Worm (Caenorhabditis elegans): Measurements from ENCODE around the gene T13H5.1.

T13H5.1 gene

ce11 chrII:8449660-8450118 is 59.2 kb downstream of the T13H5.1 start, which contains the start of gene F22B5.4:
F22B5.4 (plus strand) TSS chrII:8449710.
- TF ChIP-seq ceh-16 (tag; optimal IDR thresholded peaks at IDR 0.05) (no peak), elt-2 (tag; optimal IDR thresholded peaks at IDR 0.05) (no peak), nhr-23 (tag; optimal IDR thresholded peaks at IDR 0.05) (no peak), snpc-4 (tag; optimal IDR thresholded peaks at IDR 0.05) (no peak), egl-27 (tag; optimal IDR thresholded peaks at IDR 0.05) (no peak), pqm-1 (tag; optimal IDR thresholded peaks at IDR 0.05) (peak; percentile 30), nhr-77 (tag; optimal IDR thresholded peaks at IDR 0.05) (no peak), pha-4 (tag; optimal IDR thresholded peaks at IDR 0.05) (peak; percentile 55), nfya-1 (tag; optimal IDR thresholded peaks at IDR 0.05; ENCODE audit: insufficient read depth) (no peak), mml-1 (tag; optimal IDR thresholded peaks at IDR 0.05) (no peak), jun-1 (tag; optimal IDR thresholded peaks at IDR 0.05) (peak; percentile 12), ama-1 (optimal IDR thresholded peaks at IDR 0.05) (no peak)

ce11 chrII:8446731-8447130 is 62.1 kb downstream of the T13H5.1 start, which contains the start of gene cut-3:
cut-3 (minus strand) TSS chrII:8446831.
- TF ChIP-seq unc-62 (GFP tag; optimal IDR thresholded peaks at IDR 0.05), result no peak
- no peak for TF ChIP-seq nhr-23 (tag; optimal IDR thresholded peaks at IDR 0.05)
- TF ChIP-seq nhr-237 (tag; optimal IDR thresholded peaks at IDR 0.05), result no peak
- TF ChIP-seq lsy-12 (tag; optimal IDR thresholded peaks at IDR 0.05), result no peak
- no peak for TF ChIP-seq pqm-1 (tag; optimal IDR thresholded peaks at IDR 0.05)
- TF ChIP-seq fkh-2 (tag; optimal IDR thresholded peaks at IDR 0.05), result no peak
- TF ChIP-seq fkh-10 (GFP tag; optimal IDR thresholded peaks at IDR 0.05), result no peak
- TF ChIP-seq tbx-2 (tag; optimal IDR thresholded peaks at IDR 0.05), result no peak
- TF ChIP-seq nhr-12 (tag; optimal IDR thresholded peaks at IDR 0.05), result no peak
- no peak for TF ChIP-seq elt-3 (tag; optimal IDR thresholded peaks at IDR 0.05)
- TF ChIP-seq egl-5 (tag; optimal IDR thresholded peaks at IDR 0.05), result no peak
- no peak for TF ChIP-seq mml-1 (tag; optimal IDR thresholded peaks at IDR 0.05)
- TF ChIP-seq zag-1 (tag; optimal IDR thresholded peaks at IDR 0.05), result no peak
- no peak for TF ChIP-seq fos-1 (tag; optimal IDR thresholded peaks at IDR 0.05)
- no peak for TF ChIP-seq ztf-11 (tag; optimal IDR thresholded peaks at IDR 0.05)
- TF ChIP-seq aly-2 (tag; optimal IDR thresholded peaks at IDR 0.05), result no peak

ce11 chrII:8444007-8444406 is 64.8 kb downstream of the T13H5.1 start, which contains the start of gene evl-20:
evl-20 (plus strand) TSS chrII:8444307.
- TF ChIP-seq lsy-12 (tag; optimal IDR thresholded peaks at IDR 0.05) (no peak), sea-2 (GFP tag; optimal IDR thresholded peaks at IDR 0.05) (no peak), egl-5 (tag; optimal IDR thresholded peaks at IDR 0.05) (no peak), ceh-28 (tag; optimal IDR thresholded peaks at IDR 0.05) (no peak), nhr-23 (tag; optimal IDR thresholded peaks at IDR 0.05) (no peak), nhr-76 (tag; optimal IDR thresholded peaks at IDR 0.05) (no peak), ztf-11 (tag; optimal IDR thresholded peaks at IDR 0.05) (no peak), lin-15B (tag; optimal IDR thresholded peaks at IDR 0.05) (no peak), ZK546.5 (tag; optimal IDR thresholded peaks at IDR 0.05) (no peak), jun-1 (tag; optimal IDR thresholded peaks at IDR 0.05) (no peak), ceh-9 (tag; optimal IDR thresholded peaks at IDR 0.05) (no peak), egl-27 (tag; optimal IDR thresholded peaks at IDR 0.05) (no peak), fkh-10 (GFP tag; optimal IDR thresholded peaks at IDR 0.05) (no peak), pha-4 (tag; optimal IDR thresholded peaks at IDR 0.05) (no peak), ama-1 (optimal IDR thresholded peaks at IDR 0.05) (no peak), unc-39 (tag; optimal IDR thresholded peaks at IDR 0.05) (no peak), lin-39 (tag; optimal IDR thresholded peaks at IDR 0.05) (no peak), eor-1 (tag; optimal IDR thresholded peaks at IDR 0.05) (no peak), mml-1 (tag; optimal IDR thresholded peaks at IDR 0.05) (no peak), fos-1 (tag; optimal IDR thresholded peaks at IDR 0.05) (no peak)

DNA sequence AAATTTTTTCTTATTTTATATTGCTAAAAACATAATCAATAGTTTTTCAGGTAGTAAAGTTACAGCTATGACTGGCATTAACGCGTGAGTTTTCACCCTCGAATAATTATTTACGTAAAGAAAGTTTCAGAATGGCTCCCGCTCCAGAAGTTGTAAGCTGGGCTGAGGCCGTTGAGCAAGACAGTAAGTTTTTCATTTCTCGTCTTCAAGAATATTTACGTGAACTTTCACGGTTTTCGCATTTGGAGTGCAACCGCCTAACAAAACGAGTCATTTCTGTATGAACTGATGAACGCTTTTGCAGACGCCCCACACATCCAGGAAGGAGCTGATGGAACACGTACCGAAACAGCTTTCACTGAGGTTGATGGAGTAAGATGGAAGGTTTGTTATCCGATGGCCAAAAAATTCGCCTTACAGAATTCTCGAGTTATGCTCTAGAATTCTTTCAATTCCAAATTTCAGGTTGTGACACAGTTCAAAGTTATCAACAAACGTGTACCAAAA is 66.1 kb downstream of the T13H5.1 start, which contains the start of gene eif-3.G:
Gene eif-3.G (plus strand): TSS at position 51 of the 507 bp plus-strand sequence.
- TF ChIP-seq tbx-2 (tag; optimal IDR thresholded peaks at IDR 0.05) (no peak), pha-4 (tag; optimal IDR thresholded peaks at IDR 0.05) (no peak), zag-1 (tag; optimal IDR thresholded peaks at IDR 0.05) (no peak), ztf-4 (tag; optimal IDR thresholded peaks at IDR 0.05) (no peak), nfya-1 (tag; optimal IDR thresholded peaks at IDR 0.05; ENCODE audit: insufficient read depth) (no peak), hmg-11 (tag; optimal IDR thresholded peaks at IDR 0.05) (no peak)
